Worm (Caenorhabditis elegans) whole organism, young adult: ENCODE data around the gene F23F1.4.

ENCODE experiments used
- B0019.2 ChIP-seq: fragments of 200-800 bp; sonication (Bioruptor generic); conservative IDR thresholded peaks from 2 replicates; pipeline ENCODE4 v1.3.6; 2022; ENCODE audit warnings: missing genetic modification reagents, missing genetic modification characterization, missing compliant biosample characterization
- F37B4.10 ChIP-seq: fragments of 200-800 bp; sonication (Bioruptor generic); IDR thresholded peaks from 2 replicates; pipeline ENCODE4 v1.3.6; 2022; ENCODE audit warnings: missing genetic modification characterization, missing compliant biosample characterization
- F39B2.1 ChIP-seq: fragments of 200-800 bp; sonication (Bioruptor generic); IDR thresholded peaks from 2 replicates; pipeline ENCODE4 v1.3.6; 2022; ENCODE audit warnings: missing genetic modification reagents, missing genetic modification characterization, missing compliant biosample characterization
- F55B11.4 ChIP-seq: sonication (generic microtip); optimal IDR thresholded peaks from 2 replicates; lab custom pipeline; 2016; ENCODE audit warnings: missing compliant biosample characterization, missing genetic modification characterization, borderline replicate concordance; ENCODE audit not compliant: insufficient read depth
- F57C9.4 ChIP-seq: sonication (generic microtip); optimal IDR thresholded peaks from 2 replicates; lab custom pipeline; 2017; ENCODE audit warnings: mild to moderate bottlenecking, missing genetic modification characterization, missing compliant biosample characterization
- Y53G8AR.9 ChIP-seq: fragments of 200-800 bp; sonication (Bioruptor generic); conservative IDR thresholded peaks from 2 replicates; pipeline ENCODE4 v1.3.6; 2022; ENCODE audit warnings: missing genetic modification reagents, missing genetic modification characterization, missing compliant biosample characterization
- Y67H2A.10 ChIP-seq: fragments of 200-800 bp; sonication (Bioruptor generic); conservative IDR thresholded peaks from 2 replicates; pipeline ENCODE4 v1.3.6; 2022; ENCODE audit warnings: missing genetic modification reagents, missing genetic modification characterization, missing compliant biosample characterization
- bed-1 ChIP-seq: fragments of 200-800 bp; sonication (Bioruptor generic); IDR thresholded peaks from 2 replicates; pipeline ENCODE4 v1.3.6; 2022; ENCODE audit warnings: missing genetic modification reagents, missing genetic modification characterization, missing compliant biosample characterization
- bed-2 ChIP-seq: fragments of 200-800 bp; sonication (Bioruptor generic); IDR thresholded peaks from 2 replicates; pipeline ENCODE4 v1.3.6; 2022; ENCODE audit warnings: missing genetic modification reagents, missing genetic modification characterization, missing compliant biosample characterization
- cebp-1 ChIP-seq, 2 experiments: fragments of 200-800 bp in 1 of 2; sonication (Bioruptor generic) in 1 of 2; sonication (generic microtip) in 1 of 2; IDR thresholded peaks in 1 of 2; optimal IDR thresholded peaks in 1 of 2; 2 replicates each; pipeline versions ENCODE4 v1.3.6 to Lab custom; 2017 to 2022; ENCODE audit warnings: missing compliant biosample characterization in 2 of 2, missing genetic modification characterization in 2 of 2, mild to moderate bottlenecking in 1 of 2, missing genetic modification reagents in 1 of 2, moderate library complexity in 1 of 2
- ceh-58 ChIP-seq: fragments of 200-800 bp; sonication (Bioruptor generic); IDR thresholded peaks from 2 replicates; pipeline ENCODE4 v1.3.6; 2022; ENCODE audit warnings: missing genetic modification characterization, missing compliant biosample characterization
- die-1 ChIP-seq: sonication (generic microtip); optimal IDR thresholded peaks from 2 replicates; lab custom pipeline; 2016; ENCODE audit warnings: missing genotype, mild to moderate bottlenecking, missing genetic modification characterization, missing compliant biosample characterization
- dpl-1 ChIP-seq: fragments of 150-350 bp; optimal IDR thresholded peaks from 2 replicates; lab custom pipeline; 2014; ENCODE audit warnings: missing biosample characterization, missing genetic modification reagents, missing genetic modification characterization
- efl-1 ChIP-seq: fragments of 150-350 bp; optimal IDR thresholded peaks from 2 replicates; lab custom pipeline; 2014; ENCODE audit warnings: missing biosample characterization, missing genetic modification reagents, missing genetic modification characterization
- ekl-4 ChIP-seq: fragments of 200-800 bp; sonication (Bioruptor generic); IDR thresholded peaks from 2 replicates; pipeline ENCODE4 v1.3.6; 2022; ENCODE audit warnings: missing genetic modification reagents, missing genetic modification characterization, missing compliant biosample characterization
- hmg-1.2 ChIP-seq: fragments of 200-800 bp; sonication (Bioruptor generic); IDR thresholded peaks from 2 replicates; pipeline ENCODE4 v1.3.6; 2022; ENCODE audit warnings: missing genetic modification reagents, missing genetic modification characterization, missing compliant biosample characterization
- hmg-20 ChIP-seq: fragments of 200-800 bp; sonication (Bioruptor generic); IDR thresholded peaks from 2 replicates; pipeline ENCODE4 v1.3.6; 2022; ENCODE audit warnings: missing genetic modification reagents, missing genetic modification characterization, missing compliant biosample characterization
- lag-1 ChIP-seq: fragments of 200-800 bp; sonication (Bioruptor generic); IDR thresholded peaks from 2 replicates; pipeline ENCODE4 v1.3.6; 2022; ENCODE audit warnings: missing genetic modification reagents, missing genetic modification characterization, missing compliant biosample characterization
- let-607 ChIP-seq, 2 experiments: fragments of 200-800 bp in 1 of 2; sonication (Bioruptor generic) in 1 of 2; sonication (generic microtip) in 1 of 2; optimal IDR thresholded peaks; 2 replicates each; lab custom pipeline; 2016 to 2018; ENCODE audit warnings: mild to moderate bottlenecking in 2 of 2, missing compliant biosample characterization in 2 of 2, missing genetic modification characterization in 2 of 2, moderate library complexity in 2 of 2, missing genotype in 1 of 2
- lin-26 ChIP-seq: fragments of 200-800 bp; sonication (Bioruptor generic); IDR thresholded peaks from 2 replicates; pipeline ENCODE4 v1.3.6; 2022; ENCODE audit warnings: missing genetic modification reagents, missing genetic modification characterization, missing compliant biosample characterization
- lsy-27 ChIP-seq: sonication (generic microtip); optimal IDR thresholded peaks from 2 replicates; lab custom pipeline; 2017; ENCODE audit warnings: missing genetic modification characterization, mild to moderate bottlenecking, missing compliant biosample characterization, antibody characterized with exemption, missing genotype, borderline replicate concordance; ENCODE audit not compliant: insufficient read depth
- madf-10 ChIP-seq: sonication (generic microtip); optimal IDR thresholded peaks from 2 replicates; lab custom pipeline; 2016; ENCODE audit warnings: mild to moderate bottlenecking, missing genetic modification characterization, missing compliant biosample characterization
- mcd-1 ChIP-seq: fragments of 200-800 bp; sonication (Bioruptor generic); IDR thresholded peaks from 2 replicates; pipeline ENCODE4 v1.3.6; 2022; ENCODE audit warnings: missing genetic modification reagents, missing genetic modification characterization, missing compliant biosample characterization
- mes-4 ChIP-seq: sonication (generic microtip); optimal IDR thresholded peaks from 2 replicates; lab custom pipeline; 2016; ENCODE audit warnings: missing genotype, missing genetic modification characterization, missing compliant biosample characterization
- nhr-80 ChIP-seq: sonication (generic microtip); optimal IDR thresholded peaks from 2 replicates; lab custom pipeline; 2016; ENCODE audit warnings: missing genetic modification characterization, missing compliant biosample characterization
- rec-8 ChIP-seq, 2 experiments: sonication (generic microtip); optimal IDR thresholded peaks; 2 replicates each; lab custom pipeline; 2016; ENCODE audit warnings: mild to moderate bottlenecking in 2 of 2, missing genetic modification characterization in 2 of 2, missing genetic modification reagents in 2 of 2, missing genotype in 2 of 2, missing biosample characterization in 1 of 2, missing compliant biosample characterization in 1 of 2, moderate library complexity in 1 of 2
- rpc-1 ChIP-seq, 2 experiments: fragments of 150-350 bp in 1 of 2; sonication (generic microtip) in 1 of 2; optimal IDR thresholded peaks; 2 replicates each; lab custom pipeline; 2014 to 2018; ENCODE audit warnings: missing biosample characterization in 1 of 2, missing genetic modification characterization in 1 of 2, missing genetic modification reagents in 1 of 2, missing genotype in 1 of 2
- sdz-38 ChIP-seq: sonication (generic microtip); optimal IDR thresholded peaks from 2 replicates; lab custom pipeline; 2016; ENCODE audit warnings: missing genotype, missing genetic modification characterization, missing compliant biosample characterization
- snpc-1.3 ChIP-seq: sonication (generic microtip); optimal IDR thresholded peaks from 2 replicates; lab custom pipeline; 2017; ENCODE audit warnings: missing genetic modification characterization, mild to moderate bottlenecking, missing compliant biosample characterization, antibody characterized with exemption, moderate library complexity, missing genotype, missing genetic modification reagents; ENCODE audit not compliant: insufficient read depth
- ztf-18 ChIP-seq: sonication (generic microtip); optimal IDR thresholded peaks from 2 replicates; lab custom pipeline; 2016; ENCODE audit warnings: missing genotype, mild to moderate bottlenecking, missing genetic modification characterization, missing compliant biosample characterization
- ztf-22 ChIP-seq: fragments of 200-800 bp; sonication (Bioruptor generic); optimal IDR thresholded peaks from 2 replicates; lab custom pipeline; 2018; ENCODE audit warnings: mild to moderate bottlenecking, missing genetic modification characterization, moderate library complexity, missing compliant biosample characterization

F23F1.4 gene

ce11 chrII:6349-6748 is 21.9 kb downstream of the F23F1.4 start, which contains the start of gene osta-1:
osta-1 (plus strand) TSS chrII:6657.
- TF ChIP-seq hmg-1.2 (GFP tag; lab: Robert Waterston, UW) = no peak
- TF ChIP-seq F39B2.1 (GFP tag; lab: Robert Waterston, UW) = no peak
- TF ChIP-seq bed-1 (GFP tag; lab: Robert Waterston, UW) = no peak
- no peak for TF ChIP-seq B0019.2 (GFP tag; lab: Robert Waterston, UW)
- TF ChIP-seq bed-2 = no peak

ce11 chrII:4793-5192 is 23.4 kb downstream of the F23F1.4 start:
- TF ChIP-seq F55B11.4 = no peak
- no peak for TF ChIP-seq ekl-4 (GFP tag; lab: Robert Waterston, UW)
- TF ChIP-seq rec-8 (tag; optimal IDR thresholded peaks at IDR 0.05; lab: Kevin White, UChicago) = no peak
- no peak for TF ChIP-seq lin-26
- TF ChIP-seq rpc-1 (optimal IDR thresholded peaks at IDR 0.05; lab: Kevin White, UChicago) = no peak
- no peak for TF ChIP-seq rpc-1 (tag; optimal IDR thresholded peaks at IDR 0.05; lab: Kevin White, UChicago)
- TF ChIP-seq madf-10 (tag; lab: Kevin White, UChicago) = no peak
- TF ChIP-seq, all 124 proteins: peak for 0

ce11 chrII:1334-1898 is 26.8 kb downstream of the F23F1.4 start, which contains the start of gene 2L52.1:
2L52.1 (plus strand) TSS chrII:1848.
- TF ChIP-seq dpl-1 (GFP tag; lab: Kevin White, UChicago) = no peak
- no peak for TF ChIP-seq mcd-1
- TF ChIP-seq nhr-80 (tag; lab: Kevin White, UChicago) = peak; percentile 28

- no peak for TF ChIP-seq mes-4
- TF ChIP-seq let-607 (tag; optimal IDR thresholded peaks at IDR 0.05; lab: Kevin White, UChicago) = no peak
- no peak for TF ChIP-seq lag-1 (GFP tag; lab: Robert Waterston, UW)
- no peak for TF ChIP-seq rec-8 (tag; optimal IDR thresholded peaks at IDR 0.05; lab: Kevin White, UChicago)
- no peak for TF ChIP-seq hmg-20 (GFP tag; lab: Robert Waterston, UW)
- TF ChIP-seq F37B4.10 (GFP tag; lab: Robert Waterston, UW) = no peak
- TF ChIP-seq snpc-1.3 (tag; lab: Kevin White, UChicago) = no peak
- no peak for TF ChIP-seq ekl-4 (GFP tag; lab: Robert Waterston, UW)
- no peak for TF ChIP-seq cebp-1 (GFP tag; IDR thresholded peaks at IDR 0.05; lab: Robert Waterston, UW)
- no peak for TF ChIP-seq cebp-1 (tag; optimal IDR thresholded peaks at IDR 0.05; lab: Kevin White, UChicago)
- no peak for TF ChIP-seq Y53G8AR.9 (GFP tag; lab: Robert Waterston, UW)
- no peak for TF ChIP-seq F57C9.4 (tag; lab: Kevin White, UChicago)
- TF ChIP-seq ztf-18 = no peak
- TF ChIP-seq efl-1 (GFP tag; lab: Kevin White, UChicago) = no peak
- TF ChIP-seq die-1 = no peak
- TF ChIP-seq lsy-27 (tag; lab: Kevin White, UChicago) = no peak
- TF ChIP-seq ceh-58 = no peak
- no peak for TF ChIP-seq mcd-1
- TF ChIP-seq Y67H2A.10 (GFP tag; lab: Robert Waterston, UW) = no peak
- no peak for TF ChIP-seq sdz-38 (tag; lab: Kevin White, UChicago)
- TF ChIP-seq ztf-22 (GFP tag; lab: Kevin White, UChicago) = no peak
Observed at ce11 chrII:586-985, 27.6 kb downstream of the F23F1.4 start.
